Fruit fly (Drosophila melanogaster) whole organism: ENCODE data around the gene Cbs.

Source experiments
- CG8478 ChIP-seq: fragments of >200 bp; optimal IDR thresholded peaks from 2 replicates; lab custom pipeline; 2018; ENCODE audit warnings: inconsistent platforms
- Dll ChIP-seq: fragments of >200 bp; optimal IDR thresholded peaks from 2 replicates; lab custom pipeline; 2017
- EcR ChIP-seq, 2 experiments: fragments of >200 bp; optimal IDR thresholded peaks; 2 replicates each; lab custom pipeline; 2017; ENCODE audit warnings: missing biosample characterization in 2 of 2, missing genetic modification characterization in 2 of 2, missing genetic modification reagents in 2 of 2
- pan ChIP-seq: fragments of >200 bp; optimal IDR thresholded peaks from 2 replicates; lab custom pipeline; 2017
- psq ChIP-seq: fragments of >200 bp; optimal IDR thresholded peaks from 2 replicates; lab custom pipeline; 2017
- usp ChIP-seq: fragments of >200 bp; optimal IDR thresholded peaks from 2 replicates; lab custom pipeline; 2017; ENCODE audit warnings: missing biosample characterization, missing genetic modification characterization, mixed read lengths

The Cbs gene

DNA sequence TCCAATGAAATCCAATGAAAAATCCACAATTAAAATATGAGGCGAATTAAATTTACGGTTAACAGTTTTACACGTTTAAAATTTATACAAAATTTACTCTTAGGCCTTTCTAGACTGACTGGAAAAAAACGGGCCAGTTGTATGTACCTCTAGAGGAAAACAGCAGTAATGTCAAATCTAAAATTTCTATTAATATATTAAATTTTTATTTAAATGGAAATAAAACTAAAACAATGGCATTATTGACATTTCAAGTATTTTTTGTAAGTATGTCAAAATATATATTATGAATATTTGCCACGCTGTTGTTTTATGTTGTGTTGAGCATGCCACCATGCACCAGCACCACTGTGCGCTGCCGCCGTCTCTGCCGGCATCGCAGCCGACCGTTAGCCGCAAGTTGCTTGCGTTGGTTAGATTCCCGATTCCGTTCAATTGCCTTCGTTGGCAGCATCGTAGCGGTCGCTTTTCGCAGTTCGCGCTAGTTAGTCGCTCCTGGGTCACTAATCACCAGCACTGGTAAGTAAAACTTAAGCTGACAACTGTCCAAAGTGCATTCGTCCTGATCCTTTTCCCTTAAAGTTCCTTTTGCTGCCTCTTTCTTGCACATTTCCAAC, at the start of gene Cbs:
Gene Cbs, plus strand, starts transcription at position 308 of the 617 bp plus-strand sequence.
- TF ChIP-seq pan (lab: Kevin White, UChicago) (no peak), CG8478 (lab: Kevin White, UChicago) (no peak), Dll (lab: Kevin White, UChicago) (no peak), usp (GFP tag; lab: Kevin White, UChicago) (no peak)

- TF ChIP-seq psq (lab: Kevin White, UChicago), result no peak
- TF ChIP-seq CG8478 (lab: Kevin White, UChicago), result no peak
- no peak for TF ChIP-seq Dll (lab: Kevin White, UChicago)
- no peak for TF ChIP-seq EcR (GFP tag; optimal IDR thresholded peaks at IDR 0.05; lab: Kevin White, UChicago)
- no peak for TF ChIP-seq pan (lab: Kevin White, UChicago)
- no peak for TF ChIP-seq usp (GFP tag; lab: Kevin White, UChicago)
These were observed 34.4 kb upstream of the Cbs start for dm6 chrX:21010541-21010940.

DNA sequence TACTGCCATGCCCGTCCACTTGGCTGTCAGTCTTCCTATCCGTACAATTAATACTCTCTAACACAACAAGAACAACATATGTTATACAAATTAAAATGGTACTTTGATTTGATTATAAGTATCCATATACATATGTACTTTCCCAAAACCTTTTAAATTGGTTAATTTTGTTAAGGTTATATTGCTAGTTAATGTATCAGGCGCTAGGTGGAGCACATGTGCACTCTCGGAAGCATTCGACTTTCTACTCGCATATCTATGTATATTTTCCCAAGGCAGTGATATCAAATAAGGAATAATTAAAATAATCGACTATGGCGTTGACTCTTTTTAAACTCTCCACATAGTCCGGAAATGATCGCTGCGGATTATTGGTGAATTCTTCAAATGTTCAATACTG, 27.4 kb upstream of the Cbs start:
- TF ChIP-seq psq (lab: Kevin White, UChicago), result no peak
- no peak for TF ChIP-seq Dll (lab: Kevin White, UChicago)
- TF ChIP-seq usp (GFP tag; lab: Kevin White, UChicago), result no peak
- no peak for TF ChIP-seq pan (lab: Kevin White, UChicago)
- no peak for TF ChIP-seq EcR (GFP tag; optimal IDR thresholded peaks at IDR 0.05; lab: Kevin White, UChicago)
- TF ChIP-seq CG8478 (lab: Kevin White, UChicago), result no peak

- TF ChIP-seq usp (GFP tag; lab: Kevin White, UChicago) (no peak), CG8478 (lab: Kevin White, UChicago) (no peak), EcR (GFP tag; optimal IDR thresholded peaks at IDR 0.05; lab: Kevin White, UChicago) (no peak), psq (lab: Kevin White, UChicago) (no peak), pan (lab: Kevin White, UChicago) (no peak), Dll (lab: Kevin White, UChicago) (no peak)
These were observed 19.1 kb upstream of the Cbs start, which contains the start of gene r-cup for dm6 chrX:21025788-21026187. Gene r-cup, minus strand, starts transcription at chrX:21025888.

dm6 chrX:21027929-21028575, 16.9 kb upstream of the Cbs start, which contains the start of gene CG1532:
Gene CG1532, minus strand, starts transcription at chrX:21028361.
- no peak for TF ChIP-seq psq (lab: Kevin White, UChicago)
- no peak for TF ChIP-seq usp (GFP tag; lab: Kevin White, UChicago)
- no peak for TF ChIP-seq Dll (lab: Kevin White, UChicago)
- no peak for TF ChIP-seq CG8478 (lab: Kevin White, UChicago)
- no peak for TF ChIP-seq EcR (GFP tag; optimal IDR thresholded peaks at IDR 0.05; lab: Kevin White, UChicago)
- no peak for TF ChIP-seq pan (lab: Kevin White, UChicago)

DNA sequence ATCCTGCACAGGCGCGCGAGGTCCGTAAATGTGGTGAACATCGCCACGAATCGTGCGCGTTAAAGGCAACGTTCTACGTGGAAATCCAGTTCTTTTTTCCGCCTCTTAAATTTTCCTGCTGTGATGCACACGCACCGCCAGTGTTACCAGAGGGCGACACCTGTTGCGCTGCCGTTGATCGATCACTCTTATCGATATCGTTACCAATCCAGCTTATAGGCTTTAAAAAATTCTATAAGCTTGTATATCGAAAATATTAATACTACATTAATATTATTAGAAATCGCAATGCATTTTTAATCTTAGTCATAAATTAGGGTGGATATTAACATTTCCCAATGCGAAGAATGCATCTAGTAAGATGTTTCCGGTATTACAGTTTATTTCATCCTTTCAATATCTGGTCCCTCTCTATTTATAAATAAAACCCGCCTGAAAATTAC, 13.1 kb upstream of the Cbs start, which contains the start of gene CG1529:
Gene CG1529, minus strand, starts transcription at position 132 of the 443 bp plus-strand sequence.
- TF ChIP-seq Dll (lab: Kevin White, UChicago), result no peak
- TF ChIP-seq psq (lab: Kevin White, UChicago), result no peak
- no peak for TF ChIP-seq usp (GFP tag; lab: Kevin White, UChicago)
- no peak for TF ChIP-seq CG8478 (lab: Kevin White, UChicago)
- TF ChIP-seq pan (lab: Kevin White, UChicago), result no peak
- no peak for TF ChIP-seq EcR (GFP tag; optimal IDR thresholded peaks at IDR 0.05; lab: Kevin White, UChicago)

- no peak for TF ChIP-seq psq (lab: Kevin White, UChicago)
- no peak for TF ChIP-seq pan (lab: Kevin White, UChicago)
- no peak for TF ChIP-seq usp (GFP tag; lab: Kevin White, UChicago)
- TF ChIP-seq CG8478 (lab: Kevin White, UChicago), result no peak
- no peak for TF ChIP-seq Dll (lab: Kevin White, UChicago)
- TF ChIP-seq EcR (GFP tag; optimal IDR thresholded peaks at IDR 0.05; lab: Kevin White, UChicago), result no peak
These were observed 10.3 kb upstream of the Cbs start for dm6 chrX:21034638-21035037.

dm6 chrX:21035208-21035937, 9.6 kb upstream of the Cbs start, which contains the start of gene Ntf-2:
Gene Ntf-2, plus strand, starts transcription at chrX:21035469.
- TF ChIP-seq usp (GFP tag; lab: Kevin White, UChicago), result no peak
- TF ChIP-seq EcR (GFP tag; optimal IDR thresholded peaks at IDR 0.05; lab: Kevin White, UChicago), result no peak
- TF ChIP-seq pan (lab: Kevin White, UChicago), result no peak
- TF ChIP-seq CG8478 (lab: Kevin White, UChicago), result no peak
- TF ChIP-seq psq (lab: Kevin White, UChicago), result no peak
- no peak for TF ChIP-seq Dll (lab: Kevin White, UChicago)

- TF ChIP-seq EcR (GFP tag; optimal IDR thresholded peaks at IDR 0.05; lab: Kevin White, UChicago) (no peak), Dll (lab: Kevin White, UChicago) (no peak), usp (GFP tag; lab: Kevin White, UChicago) (no peak), CG8478 (lab: Kevin White, UChicago) (no peak)
These were observed 9.0 kb upstream of the Cbs start for dm6 chrX:21035938-21036324.

dm6 chrX:21040505-21040904, 4.4 kb upstream of the Cbs start, which contains the start of gene CG15449:
Gene CG15449, minus strand, starts transcription at chrX:21040605.
- TF ChIP-seq CG8478 (lab: Kevin White, UChicago), result no peak
- no peak for TF ChIP-seq Dll (lab: Kevin White, UChicago)
- no peak for TF ChIP-seq psq (lab: Kevin White, UChicago)
- TF ChIP-seq EcR (GFP tag; optimal IDR thresholded peaks at IDR 0.05; lab: Kevin White, UChicago), result no peak
- no peak for TF ChIP-seq pan (lab: Kevin White, UChicago)
- no peak for TF ChIP-seq usp (GFP tag; lab: Kevin White, UChicago)
